Fruit fly (Drosophila melanogaster) whole organism, embryonic: ENCODE measurements around the gene CG2533.

Experiments used
- BEAF-32 ChIP-seq: fragments of 200-800 bp; sonication (Bioruptor generic); optimal IDR thresholded peaks from 3 replicates; lab custom pipeline; 2017; ENCODE audit warnings: missing biosample characterization, missing genetic modification characterization, mild to moderate bottlenecking, moderate library complexity, missing genetic modification reagents
- Bdp1 ChIP-seq: fragments of 200-800 bp; sonication (Bioruptor generic); optimal IDR thresholded peaks from 3 replicates; lab custom pipeline; 2016; ENCODE audit warnings: missing biosample characterization, missing genetic modification characterization
- CG12659 ChIP-seq: fragments of 200-800 bp; sonication (Bioruptor generic); optimal IDR thresholded peaks from 3 replicates; lab custom pipeline; 2017; ENCODE audit warnings: mild to moderate bottlenecking, missing biosample characterization, missing genetic modification reagents, missing genetic modification characterization
- CG13775 ChIP-seq: fragments of 200-800 bp; sonication (Bioruptor generic); optimal IDR thresholded peaks from 3 replicates; lab custom pipeline; 2017; ENCODE audit warnings: missing biosample characterization, mild to moderate bottlenecking, missing genetic modification characterization
- CG17361 ChIP-seq: fragments of 200-800 bp; sonication (Bioruptor generic); IDR thresholded peaks from 3 replicates; pipeline ENCODE4 v1.3.6; 2022; ENCODE audit warnings: missing biosample characterization, missing genetic modification characterization
- CG17829 ChIP-seq: fragments of 200-800 bp; optimal IDR thresholded peaks from 2 replicates; lab custom pipeline; 2019; ENCODE audit warnings: missing biosample characterization, mild to moderate bottlenecking, missing genetic modification characterization, moderate library complexity
- CG18476 ChIP-seq: fragments of 200-800 bp; sonication (Bioruptor generic); optimal IDR thresholded peaks from 2 replicates; lab custom pipeline; 2016; ENCODE audit warnings: missing biosample characterization, mild to moderate bottlenecking, missing genetic modification characterization
- CG2120 ChIP-seq: fragments of 200-800 bp; sonication (Bioruptor generic); optimal IDR thresholded peaks from 3 replicates; lab custom pipeline; 2016; ENCODE audit warnings: missing biosample characterization, missing genetic modification characterization
- CG3065 ChIP-seq: fragments of 200-800 bp; sonication (Bioruptor generic); optimal IDR thresholded peaks from 2 replicates; lab custom pipeline; 2016; ENCODE audit warnings: missing biosample characterization, missing genetic modification characterization
- CG34422 ChIP-seq: fragments of 200-800 bp; sonication (Bioruptor generic); IDR thresholded peaks from 3 replicates; pipeline ENCODE4 v1.3.6; 2022; ENCODE audit warnings: missing biosample characterization, missing genetic modification characterization
- CG42726 ChIP-seq: fragments of 200-800 bp; sonication (Bioruptor generic); IDR thresholded peaks from 2 replicates; pipeline ENCODE4 v1.3.6; 2022; ENCODE audit warnings: missing biosample characterization, missing genetic modification characterization; ENCODE audit not compliant: partially characterized antibody
- CG4424 ChIP-seq: fragments of 200-800 bp; sonication (Bioruptor generic); optimal IDR thresholded peaks from 3 replicates; lab custom pipeline; 2016; ENCODE audit warnings: missing biosample characterization, missing genetic modification characterization
- CG6175 ChIP-seq: fragments of 200-800 bp; sonication (Bioruptor generic); IDR thresholded peaks from 3 replicates; pipeline ENCODE4 v1.3.6; 2022; ENCODE audit warnings: missing biosample characterization, missing genetic modification characterization
- CG9727 ChIP-seq: fragments of 200-800 bp; sonication (Bioruptor generic); optimal IDR thresholded peaks from 3 replicates; lab custom pipeline; 2017; ENCODE audit warnings: missing biosample characterization, mild to moderate bottlenecking, missing genetic modification characterization
- CG9797 ChIP-seq: fragments of 200-800 bp; sonication (Bioruptor generic); optimal IDR thresholded peaks from 3 replicates; lab custom pipeline; 2018; ENCODE audit warnings: missing biosample characterization, mild to moderate bottlenecking, missing genetic modification characterization
- CG9817 ChIP-seq: fragments of 200-800 bp; sonication (Bioruptor generic); optimal IDR thresholded peaks from 2 replicates; lab custom pipeline; 2018; ENCODE audit warnings: missing biosample characterization, mild to moderate bottlenecking, missing genetic modification characterization, moderate library complexity
- CG9932 ChIP-seq: fragments of 200-800 bp; sonication (Bioruptor generic); IDR thresholded peaks from 2 replicates; pipeline ENCODE4 v1.3.6; 2022; ENCODE audit warnings: missing biosample characterization, missing genetic modification characterization
- D19A ChIP-seq: fragments of 200-800 bp; optimal IDR thresholded peaks from 3 replicates; lab custom pipeline; 2019; ENCODE audit warnings: missing biosample characterization, mild to moderate bottlenecking, missing genetic modification characterization, moderate library complexity
- Dll ChIP-seq: fragments of 200-800 bp; sonication (Bioruptor generic); IDR thresholded peaks from 4 replicates; pipeline ENCODE4 v1.3.6; 2022; ENCODE audit warnings: missing biosample characterization, missing genetic modification characterization; ENCODE audit not compliant: partially characterized antibody
- Doc3 ChIP-seq: fragments of 200-800 bp; sonication (Bioruptor generic); IDR thresholded peaks from 3 replicates; pipeline ENCODE4 v1.3.6; 2022; ENCODE audit warnings: missing biosample characterization, missing genetic modification characterization; ENCODE audit not compliant: partially characterized antibody
- Elba2 ChIP-seq: fragments of 200-800 bp; sonication (Bioruptor generic); optimal IDR thresholded peaks from 3 replicates; lab custom pipeline; 2016; ENCODE audit warnings: missing biosample characterization, missing genetic modification characterization
- Ets65A ChIP-seq: fragments of 200-800 bp; sonication (Bioruptor generic); peaks from one replicate; lab custom pipeline; 2016; ENCODE audit warnings: missing biosample characterization, missing genetic modification characterization
- Ets97D ChIP-seq: fragments of 200-800 bp; sonication (Bioruptor generic); optimal IDR thresholded peaks from 3 replicates; lab custom pipeline; 2016; ENCODE audit warnings: missing biosample characterization, missing genetic modification characterization
- HLH4C ChIP-seq: fragments of 200-800 bp; sonication (Bioruptor generic); IDR thresholded peaks from 3 replicates; pipeline ENCODE4 v1.3.6; 2022; ENCODE audit warnings: missing biosample characterization, missing genetic modification characterization; ENCODE audit not compliant: partially characterized antibody
- HmgZ ChIP-seq: fragments of 200-800 bp; sonication (Bioruptor generic); optimal IDR thresholded peaks from 2 replicates; lab custom pipeline; 2018; ENCODE audit warnings: missing biosample characterization, mild to moderate bottlenecking, missing genetic modification characterization
- Lhr ChIP-seq: fragments of 200-800 bp; sonication (Bioruptor generic); optimal IDR thresholded peaks from 3 replicates; lab custom pipeline; 2017; ENCODE audit warnings: mild to moderate bottlenecking, missing biosample characterization, missing genetic modification reagents, missing genetic modification characterization
- Lpt ChIP-seq: fragments of >200 bp; optimal IDR thresholded peaks from 2 replicates; lab custom pipeline; 2018; ENCODE audit warnings: missing biosample characterization, missing genetic modification characterization
- Myb ChIP-seq: fragments of 200-800 bp; sonication (Bioruptor generic); optimal IDR thresholded peaks from 2 replicates; lab custom pipeline; 2016; ENCODE audit warnings: missing biosample characterization, missing genetic modification characterization
- Opbp ChIP-seq: fragments of 200-800 bp; sonication (Bioruptor generic); IDR thresholded peaks from 3 replicates; pipeline ENCODE4 v1.3.6; 2022; ENCODE audit warnings: missing biosample characterization, missing genetic modification characterization; ENCODE audit not compliant: partially characterized antibody
- Sry-δ ChIP-seq: fragments of 200-800 bp; sonication (Bioruptor generic); optimal IDR thresholded peaks from 2 replicates; lab custom pipeline; 2016; ENCODE audit warnings: missing biosample characterization, missing genetic modification characterization
- Xbp1 ChIP-seq: fragments of 200-800 bp; sonication (Bioruptor generic); optimal IDR thresholded peaks from 3 replicates; lab custom pipeline; 2016; ENCODE audit warnings: missing biosample characterization, mild to moderate bottlenecking, missing genetic modification characterization
- amos ChIP-seq: fragments of 200-800 bp; sonication (Bioruptor generic); IDR thresholded peaks from 2 replicates; pipeline ENCODE4 v1.3.6; 2022; ENCODE audit warnings: missing biosample characterization, missing genetic modification characterization; ENCODE audit not compliant: partially characterized antibody
- bcd ChIP-seq: fragments of 200-800 bp; sonication (Bioruptor generic); optimal IDR thresholded peaks from 2 replicates; lab custom pipeline; 2017; ENCODE audit warnings: missing biosample characterization, mild to moderate bottlenecking, missing genetic modification characterization
- chif ChIP-seq, 2 experiments: fragments of 200-800 bp; sonication (Bioruptor generic); optimal IDR thresholded peaks; 3 replicates each; lab custom pipeline; 2016; ENCODE audit warnings: missing biosample characterization in 2 of 2, missing genetic modification characterization in 2 of 2
- corto ChIP-seq: fragments of 200-800 bp; sonication (Bioruptor generic); optimal IDR thresholded peaks from 2 replicates; lab custom pipeline; 2016; ENCODE audit warnings: missing biosample characterization, mild to moderate bottlenecking, missing genetic modification characterization, moderate library complexity
- dm ChIP-seq: fragments of 200-800 bp; sonication (Bioruptor generic); optimal IDR thresholded peaks from 3 replicates; lab custom pipeline; 2016; ENCODE audit warnings: missing biosample characterization, missing genetic modification characterization
- grau ChIP-seq: fragments of 200-800 bp; optimal IDR thresholded peaks from 3 replicates; lab custom pipeline; 2019; ENCODE audit warnings: missing biosample characterization, mild to moderate bottlenecking, missing genetic modification characterization, moderate library complexity
- gro ChIP-seq: fragments of 200-800 bp; sonication (Bioruptor generic); optimal IDR thresholded peaks from 2 replicates; lab custom pipeline; 2016; ENCODE audit warnings: missing biosample characterization, missing genetic modification characterization
- h ChIP-seq: fragments of >200 bp; optimal IDR thresholded peaks from 2 replicates; lab custom pipeline; 2017
- ind ChIP-seq: fragments of 200-800 bp; sonication (Bioruptor generic); optimal IDR thresholded peaks from 3 replicates; lab custom pipeline; 2016; ENCODE audit warnings: missing biosample characterization, missing genetic modification characterization
- insv ChIP-seq, 2 experiments: fragments of 200-800 bp; sonication (Bioruptor generic); optimal IDR thresholded peaks; 3 replicates each; lab custom pipeline; 2016 to 2018; ENCODE audit warnings: missing biosample characterization in 2 of 2, missing genetic modification characterization in 2 of 2
- mld ChIP-seq: fragments of 200-800 bp; sonication (Bioruptor generic); IDR thresholded peaks from 3 replicates; pipeline ENCODE4 v1.3.6; 2022; ENCODE audit warnings: missing biosample characterization, missing genetic modification characterization; ENCODE audit not compliant: partially characterized antibody
- nerfin-2 ChIP-seq: fragments of 200-800 bp; sonication (Bioruptor generic); IDR thresholded peaks from 2 replicates; pipeline ENCODE4 v1.3.6; 2022; ENCODE audit warnings: missing biosample characterization, missing genetic modification characterization; ENCODE audit not compliant: partially characterized antibody
- sna ChIP-seq: fragments of 200-800 bp; sonication (Bioruptor generic); IDR thresholded peaks from 2 replicates; pipeline ENCODE4 v1.3.6; 2022; ENCODE audit warnings: missing biosample characterization, missing genetic modification characterization; ENCODE audit not compliant: partially characterized antibody
- sob ChIP-seq: fragments of 200-800 bp; sonication (Bioruptor generic); IDR thresholded peaks from 2 replicates; pipeline ENCODE4 v1.3.6; 2022; ENCODE audit warnings: missing biosample characterization, missing genetic modification characterization
- sug ChIP-seq: fragments of 200-800 bp; optimal IDR thresholded peaks from 2 replicates; lab custom pipeline; 2019; ENCODE audit warnings: missing biosample characterization, mild to moderate bottlenecking, missing genetic modification characterization, moderate library complexity
- tgo ChIP-seq: fragments of 200-800 bp; sonication (Bioruptor generic); IDR thresholded peaks from 3 replicates; pipeline ENCODE4 v1.3.6; 2022; ENCODE audit warnings: missing biosample characterization, missing genetic modification characterization
- trem ChIP-seq: fragments of 200-800 bp; optimal IDR thresholded peaks from 3 replicates; lab custom pipeline; 2019; ENCODE audit warnings: missing biosample characterization, mild to moderate bottlenecking, missing genetic modification characterization, moderate library complexity
- ttk ChIP-seq: fragments of 200-800 bp; sonication (Bioruptor generic); IDR thresholded peaks from 2 replicates; pipeline ENCODE4 v2.1.2; 2022; ENCODE audit warnings: missing biosample characterization, missing genetic modification characterization
- zen ChIP-seq: fragments of 200-800 bp; sonication (Bioruptor generic); optimal IDR thresholded peaks from 3 replicates; lab custom pipeline; 2018; ENCODE audit warnings: missing biosample characterization, mild to moderate bottlenecking, missing genetic modification characterization, moderate library complexity

CG2533 gene

dm6 chrX:11611645-11612079 is 7.7 kb upstream of the CG2533 start, which contains the start of the genes CG2247 and CG1703 (continued):
- TF ChIP-seq Myb (GFP tag; lab: Kevin White, UChicago) (peak; percentile 23), trem (peak; percentile 76), Opbp (GFP tag; lab: Robert Waterston, UW) (peak; percentile 76), HLH4C (GFP tag; lab: Robert Waterston, UW) (peak; percentile 73; the same call in 2 of the 3 replicates), amos (GFP tag; lab: Robert Waterston, UW) (peak; percentile 82), gro (no peak), chif (GFP tag; optimal IDR thresholded peaks at IDR 0.05; lab: Kevin White, UChicago) (no peak), CG9932 (GFP tag; lab: Robert Waterston, UW) (no peak), ttk (GFP tag; lab: Robert Waterston, UW) (no peak), insv (GFP tag; optimal IDR thresholded peaks at IDR 0.05; lab: Kevin White, UChicago) (peak in 1 of 2 experiments; percentile 45), CG17361 (GFP tag; lab: Robert Waterston, UW) (peak; percentile 39; the same call in 1 of the 3 replicates), CG42726 (GFP tag; lab: Robert Waterston, UW) (peak; percentile 75), h (lab: Kevin White, UChicago) (no peak), CG34422 (GFP tag; lab: Robert Waterston, UW) (no peak), Ets65A (GFP tag; lab: Kevin White, UChicago) (peak; percentile 28), sob (GFP tag; lab: Robert Waterston, UW) (no peak), CG18476 (GFP tag; lab: Kevin White, UChicago) (no peak), CG3065 (GFP tag; lab: Kevin White, UChicago) (no peak), corto (GFP tag; lab: Kevin White, UChicago) (no peak), sna (GFP tag; lab: Robert Waterston, UW) (peak; percentile 71), CG17829 (peak; percentile 55), nerfin-2 (GFP tag; lab: Robert Waterston, UW) (peak; percentile 52), Sry-δ (GFP tag; lab: Kevin White, UChicago) (peak; percentile 75), Doc3 (GFP tag; lab: Robert Waterston, UW) (peak; percentile 70; the same call in 2 of the 3 replicates), sug (tag; lab: Kevin White, UChicago) (peak; percentile 30), Ets97D (GFP tag; lab: Kevin White, UChicago) (peak; percentile 25), dm (GFP tag; lab: Kevin White, UChicago) (peak; percentile 62), bcd (GFP tag; lab: Kevin White, UChicago) (no peak), D19A (peak; percentile 10), CG9817 (tag; lab: Kevin White, UChicago) (no peak), CG12659 (GFP tag; lab: Kevin White, UChicago) (peak; percentile 73), Elba2 (no peak), tgo (no peak), BEAF-32 (peak; percentile 90), zen (tag; lab: Kevin White, UChicago) (peak; percentile 37), grau (tag; lab: Kevin White, UChicago) (peak; percentile 38), Lhr (GFP tag; lab: Kevin White, UChicago) (peak; percentile 38), CG6175 (GFP tag; lab: Robert Waterston, UW) (no peak), CG4424 (GFP tag; lab: Kevin White, UChicago) (no peak), CG2120 (GFP tag; lab: Kevin White, UChicago) (no peak), Dll (GFP tag; lab: Robert Waterston, UW) (peak; percentile 92), CG9797 (GFP tag; lab: Kevin White, UChicago) (peak; percentile 86), mld (0 out of 3 replicates have a peak, but pooled peaks have one; percentile 44), HmgZ (tag; lab: Kevin White, UChicago) (peak; percentile 4), Bdp1 (GFP tag; lab: Kevin White, UChicago) (no peak), CG9727 (GFP tag; lab: Kevin White, UChicago) (peak; percentile 22), ind (GFP tag; lab: Kevin White, UChicago) (no peak), Xbp1 (GFP tag; lab: Kevin White, UChicago) (no peak), Lpt (GFP tag; lab: Kevin White, UChicago) (no peak), CG13775 (GFP tag; lab: Kevin White, UChicago) (peak; percentile 34)
